Worm (Caenorhabditis elegans): ENCODE data around the gene ocr-2.

ce11 chrIV:8259904-8260303, 40.0 kb upstream of the ocr-2 start, which contains the start of gene K07H8.7:
- no peak for TF ChIP-seq ceh-82 (tag; optimal IDR thresholded peaks at IDR 0.05)
- TF ChIP-seq skn-1 (tag; optimal IDR thresholded peaks at IDR 0.05), result no peak
- no peak for TF ChIP-seq R02D3.7 (tag; optimal IDR thresholded peaks at IDR 0.05)
- TF ChIP-seq lin-13 (GFP tag; optimal IDR thresholded peaks at IDR 0.05), result no peak
- TF ChIP-seq ama-1 (optimal IDR thresholded peaks at IDR 0.05), result no peak
- no peak for TF ChIP-seq aly-2 (tag; optimal IDR thresholded peaks at IDR 0.05)
- no peak for TF ChIP-seq fos-1 (tag; optimal IDR thresholded peaks at IDR 0.05)
- no peak for TF ChIP-seq zag-1 (tag; optimal IDR thresholded peaks at IDR 0.05)
- no peak for TF ChIP-seq elt-3 (tag; optimal IDR thresholded peaks at IDR 0.05)
- no peak for TF ChIP-seq unc-62 (GFP tag; optimal IDR thresholded peaks at IDR 0.05)
- no peak for TF ChIP-seq lin-39 (tag; optimal IDR thresholded peaks at IDR 0.05)
- TF ChIP-seq blmp-1 (tag; optimal IDR thresholded peaks at IDR 0.05; ENCODE audit: insufficient read depth), result no peak
- TF ChIP-seq ztf-4 (tag; optimal IDR thresholded peaks at IDR 0.05), result no peak
- no peak for TF ChIP-seq egl-27 (tag; optimal IDR thresholded peaks at IDR 0.05)

Measured in whole organism, L2 larva.